Worm (Caenorhabditis elegans) whole organism, midembryonic: ENCODE data around the gene znf-474.

ENCODE experiments used
- cog-1 ChIP-seq: sonication (generic microtip); optimal IDR thresholded peaks from 2 replicates; lab custom pipeline; 2016; ENCODE audit warnings: missing genetic modification characterization, missing compliant biosample characterization

Gene znf-474

DNA sequence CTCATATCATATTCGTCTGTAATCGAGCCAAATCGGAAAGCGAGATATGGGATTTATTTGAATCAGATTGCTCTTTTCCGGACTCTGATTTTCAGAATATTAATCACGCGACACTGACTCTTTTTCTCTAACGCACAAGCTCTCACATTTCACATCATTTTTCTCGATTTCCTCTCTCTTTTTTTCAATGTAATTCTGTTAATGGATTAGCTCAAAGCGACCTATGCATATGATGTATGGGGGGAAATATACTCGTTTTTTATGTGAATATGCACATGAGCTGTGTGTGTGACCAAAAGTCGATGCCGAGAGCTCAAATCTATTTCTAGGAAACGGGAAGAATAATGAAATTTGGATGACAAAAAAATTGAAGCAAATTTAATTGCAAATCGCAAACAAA lies 50.9 kb downstream of the znf-474 start:
- TF ChIP-seq cog-1 (tag; lab: Kevin White, UChicago): no peak
